Worm (Caenorhabditis elegans) whole organism, young adult: ENCODE measurements around the gene ocr-3.
A peak's percentile ranks its signal among the peaks of the same experiment; 100 is the strongest.

Source experiments
- B0336.3 ChIP-seq: fragments of 200-800 bp; sonication (Bioruptor generic); IDR thresholded peaks from 2 replicates; pipeline ENCODE4 v1.3.6; 2022; ENCODE audit warnings: missing genetic modification characterization, missing compliant biosample characterization
- C06A6.2 ChIP-seq: fragments of 200-800 bp; sonication (Bioruptor generic); conservative IDR thresholded peaks from 2 replicates; pipeline ENCODE4 v1.3.6; 2022; ENCODE audit warnings: missing genetic modification characterization, missing compliant biosample characterization
- F22D6.2 ChIP-seq: sonication (generic microtip); optimal IDR thresholded peaks from 2 replicates; lab custom pipeline; 2016; ENCODE audit warnings: mild to moderate bottlenecking, missing genetic modification characterization, missing compliant biosample characterization
- F33H1.4 ChIP-seq: fragments of 200-800 bp; sonication (Bioruptor generic); IDR thresholded peaks from 2 replicates; pipeline ENCODE4 v1.3.6; 2022; ENCODE audit warnings: missing genetic modification reagents, missing genetic modification characterization, missing compliant biosample characterization
- F49E8.2 ChIP-seq: sonication (generic microtip); optimal IDR thresholded peaks from 3 replicates; lab custom pipeline; 2017; ENCODE audit warnings: missing genetic modification characterization, mild to moderate bottlenecking, missing compliant biosample characterization, antibody characterized with exemption, moderate library complexity; ENCODE audit not compliant: insufficient read depth
- F57A8.1 ChIP-seq: fragments of 200-800 bp; sonication (Bioruptor generic); optimal IDR thresholded peaks from 2 replicates; lab custom pipeline; 2018; ENCODE audit warnings: mild to moderate bottlenecking, missing genetic modification characterization, moderate library complexity, missing compliant biosample characterization
- K11D2.4 ChIP-seq: fragments of 200-800 bp; sonication (Bioruptor generic); IDR thresholded peaks from 2 replicates; pipeline ENCODE4 v1.3.6; 2022; ENCODE audit warnings: missing genetic modification reagents, missing genetic modification characterization, missing compliant biosample characterization
- Y67H2A.10 ChIP-seq: fragments of 200-800 bp; sonication (Bioruptor generic); conservative IDR thresholded peaks from 2 replicates; pipeline ENCODE4 v1.3.6; 2022; ENCODE audit warnings: missing genetic modification reagents, missing genetic modification characterization, missing compliant biosample characterization
- ZK185.1 ChIP-seq: sonication (generic microtip); optimal IDR thresholded peaks from 2 replicates; lab custom pipeline; 2016; ENCODE audit warnings: mild to moderate bottlenecking, missing genetic modification characterization, missing compliant biosample characterization; ENCODE audit not compliant: poor library complexity, severe bottlenecking
- ama-1 ChIP-seq, 3 experiments: fragments of 150-350 bp in 1 of 3; sonication (generic microtip) in 2 of 3; optimal IDR thresholded peaks; 2 replicates each; lab custom pipeline; 2014 to 2018; ENCODE audit warnings: missing biosample characterization in 2 of 3, missing genetic modification characterization in 2 of 3, missing genetic modification reagents in 2 of 3
- athp-1 ChIP-seq: sonication (generic microtip); optimal IDR thresholded peaks from 2 replicates; lab custom pipeline; 2017; ENCODE audit warnings: mild to moderate bottlenecking, missing genetic modification characterization, missing compliant biosample characterization
- bed-1 ChIP-seq: fragments of 200-800 bp; sonication (Bioruptor generic); IDR thresholded peaks from 2 replicates; pipeline ENCODE4 v1.3.6; 2022; ENCODE audit warnings: missing genetic modification reagents, missing genetic modification characterization, missing compliant biosample characterization
- cebp-1 ChIP-seq, 2 experiments: fragments of 200-800 bp in 1 of 2; sonication (Bioruptor generic) in 1 of 2; sonication (generic microtip) in 1 of 2; IDR thresholded peaks in 1 of 2; optimal IDR thresholded peaks in 1 of 2; 2 replicates each; pipeline versions ENCODE4 v1.3.6 to Lab custom; 2017 to 2022; ENCODE audit warnings: missing compliant biosample characterization in 2 of 2, missing genetic modification characterization in 2 of 2, mild to moderate bottlenecking in 1 of 2, missing genetic modification reagents in 1 of 2, moderate library complexity in 1 of 2
- ceh-27 ChIP-seq: fragments of 200-800 bp; sonication (Bioruptor generic); optimal IDR thresholded peaks from 2 replicates; lab custom pipeline; 2018; ENCODE audit warnings: mild to moderate bottlenecking, missing genetic modification characterization, moderate library complexity, missing compliant biosample characterization
- die-1 ChIP-seq: sonication (generic microtip); optimal IDR thresholded peaks from 2 replicates; lab custom pipeline; 2016; ENCODE audit warnings: missing genotype, mild to moderate bottlenecking, missing genetic modification characterization, missing compliant biosample characterization
- dox-1 ChIP-seq: fragments of 200-800 bp; sonication (Bioruptor generic); IDR thresholded peaks from 2 replicates; pipeline ENCODE4 v1.3.6; 2022; ENCODE audit warnings: missing genetic modification reagents, missing genetic modification characterization, missing compliant biosample characterization
- fkh-3 ChIP-seq: sonication (generic microtip); optimal IDR thresholded peaks from 2 replicates; lab custom pipeline; 2016; ENCODE audit warnings: mild to moderate bottlenecking, missing genetic modification characterization, missing compliant biosample characterization
- hmg-1.2 ChIP-seq: fragments of 200-800 bp; sonication (Bioruptor generic); IDR thresholded peaks from 2 replicates; pipeline ENCODE4 v1.3.6; 2022; ENCODE audit warnings: missing genetic modification reagents, missing genetic modification characterization, missing compliant biosample characterization
- lin-26 ChIP-seq: fragments of 200-800 bp; sonication (Bioruptor generic); IDR thresholded peaks from 2 replicates; pipeline ENCODE4 v1.3.6; 2022; ENCODE audit warnings: missing genetic modification reagents, missing genetic modification characterization, missing compliant biosample characterization
- lin-40 ChIP-seq: sonication (generic microtip); optimal IDR thresholded peaks from 2 replicates; lab custom pipeline; 2016; ENCODE audit warnings: missing genetic modification characterization, mild to moderate bottlenecking, missing compliant biosample characterization, missing genotype, missing genetic modification reagents
- lin-54 ChIP-seq: fragments of 200-800 bp; sonication (Bioruptor generic); optimal IDR thresholded peaks from 2 replicates; lab custom pipeline; 2018; ENCODE audit warnings: mild to moderate bottlenecking, missing genetic modification characterization, missing compliant biosample characterization
- lsl-1 ChIP-seq: fragments of 200-800 bp; sonication (Bioruptor generic); optimal IDR thresholded peaks from 2 replicates; lab custom pipeline; 2018; ENCODE audit warnings: mild to moderate bottlenecking, missing genetic modification characterization, moderate library complexity, missing compliant biosample characterization
- lsy-27 ChIP-seq: sonication (generic microtip); optimal IDR thresholded peaks from 2 replicates; lab custom pipeline; 2017; ENCODE audit warnings: missing genetic modification characterization, mild to moderate bottlenecking, missing compliant biosample characterization, antibody characterized with exemption, missing genotype, borderline replicate concordance; ENCODE audit not compliant: insufficient read depth
- madf-10 ChIP-seq: sonication (generic microtip); optimal IDR thresholded peaks from 2 replicates; lab custom pipeline; 2016; ENCODE audit warnings: mild to moderate bottlenecking, missing genetic modification characterization, missing compliant biosample characterization
- madf-3 ChIP-seq: fragments of 200-800 bp; sonication (Bioruptor generic); IDR thresholded peaks from 2 replicates; pipeline ENCODE4 v1.3.6; 2022; ENCODE audit warnings: missing genetic modification reagents, missing genetic modification characterization, missing compliant biosample characterization
- nfyb-1 ChIP-seq: fragments of 200-800 bp; sonication (Bioruptor generic); IDR thresholded peaks from 2 replicates; pipeline ENCODE4 v1.3.6; 2022; ENCODE audit warnings: missing genetic modification reagents, missing genetic modification characterization, missing compliant biosample characterization
- nhr-179 ChIP-seq: sonication (generic microtip); optimal IDR thresholded peaks from 2 replicates; lab custom pipeline; 2016; ENCODE audit warnings: mild to moderate bottlenecking, missing genetic modification characterization, missing compliant biosample characterization
- nhr-27 ChIP-seq: fragments of 200-800 bp; sonication (Bioruptor generic); optimal IDR thresholded peaks from 2 replicates; lab custom pipeline; 2018; ENCODE audit warnings: mild to moderate bottlenecking, missing genetic modification characterization, moderate library complexity, missing compliant biosample characterization
- pha-4 ChIP-seq: fragments of 150-350 bp; sonication (generic microtip); optimal IDR thresholded peaks from 2 replicates; lab custom pipeline; 2014; ENCODE audit warnings: missing biosample characterization, missing genetic modification reagents, missing genetic modification characterization
- rec-8 ChIP-seq, 2 experiments: sonication (generic microtip); optimal IDR thresholded peaks; 2 replicates each; lab custom pipeline; 2016; ENCODE audit warnings: mild to moderate bottlenecking in 2 of 2, missing genetic modification characterization in 2 of 2, missing genetic modification reagents in 2 of 2, missing genotype in 2 of 2, missing biosample characterization in 1 of 2, missing compliant biosample characterization in 1 of 2, moderate library complexity in 1 of 2
- sea-2 ChIP-seq: fragments of 200-800 bp; sonication (Bioruptor generic); IDR thresholded peaks from 2 replicates; pipeline ENCODE4 v1.3.6; 2022; ENCODE audit warnings: missing genetic modification characterization, missing compliant biosample characterization
- snpc-4 ChIP-seq, 5 experiments: fragments of 150-350 bp in 1 of 5; sonication (generic microtip) in 4 of 5; optimal IDR thresholded peaks; 2 replicates each; lab custom pipeline; 2014 to 2018; ENCODE audit warnings: missing genetic modification characterization in 5 of 5, missing biosample characterization in 3 of 5, antibody characterized with exemption in 2 of 5, mild to moderate bottlenecking in 2 of 5, missing compliant biosample characterization in 2 of 5, missing genotype in 2 of 5, moderate library complexity in 2 of 5, missing genetic modification reagents in 1 of 5
- sptf-2 ChIP-seq: fragments of 200-800 bp; sonication (Bioruptor generic); optimal IDR thresholded peaks from 2 replicates; lab custom pipeline; 2018; ENCODE audit warnings: mild to moderate bottlenecking, missing genetic modification characterization, missing compliant biosample characterization
- tbp1 ChIP-seq: fragments of 200-800 bp; sonication (Bioruptor generic); optimal IDR thresholded peaks from 2 replicates; lab custom pipeline; 2018; ENCODE audit warnings: mild to moderate bottlenecking, missing genetic modification characterization, missing compliant biosample characterization
- unc-130 ChIP-seq: sonication (generic microtip); optimal IDR thresholded peaks from 2 replicates; lab custom pipeline; 2016; ENCODE audit warnings: missing genetic modification reagents, missing genetic modification characterization, missing compliant biosample characterization
- unc-62 ChIP-seq: fragments of 150-350 bp; optimal IDR thresholded peaks from 2 replicates; lab custom pipeline; 2014; ENCODE audit warnings: missing biosample characterization, missing genetic modification reagents, missing genetic modification characterization
- zfh-2 ChIP-seq: fragments of 200-800 bp; sonication (Bioruptor generic); conservative IDR thresholded peaks from 2 replicates; pipeline ENCODE4 v1.3.6; 2022; ENCODE audit warnings: missing genetic modification reagents, missing genetic modification characterization, missing compliant biosample characterization
- ztf-25 ChIP-seq: fragments of 200-800 bp; sonication (Bioruptor generic); IDR thresholded peaks from 2 replicates; pipeline ENCODE4 v1.3.6; 2022; ENCODE audit warnings: missing genetic modification reagents, missing genetic modification characterization, missing compliant biosample characterization
- ztf-6 ChIP-seq: fragments of 200-800 bp; sonication (Bioruptor generic); IDR thresholded peaks from 2 replicates; pipeline ENCODE4 v1.3.6; 2022; ENCODE audit warnings: missing genetic modification reagents, missing genetic modification characterization, missing compliant biosample characterization

ocr-3 gene

ce11 chrX:15213182-15213829, 44.8 kb downstream of the ocr-3 start, which contains the start of the genes H03A11.13 and famk-1:
Gene H03A11.13, minus strand, starts transcription at chrX:15213232.
Gene famk-1, minus strand, starts transcription at chrX:15213259.
- TF ChIP-seq sea-2 (GFP tag; lab: Robert Waterston, UW), result no peak
- no peak for TF ChIP-seq nfyb-1
- no peak for TF ChIP-seq madf-3 (GFP tag; lab: Robert Waterston, UW)
- TF ChIP-seq zfh-2, result peak; percentile 53; the same call in 1 of the 2 replicates

ce11 chrX:15215272-15215671, 46.7 kb downstream of the ocr-3 start:
- TF ChIP-seq unc-130 (no peak), madf-10 (no peak), rec-8 (tag; optimal IDR thresholded peaks at IDR 0.05; lab: Kevin White, UChicago) (no peak), cebp-1 (GFP tag; IDR thresholded peaks at IDR 0.05; lab: Robert Waterston, UW) (no peak), cebp-1 (tag; optimal IDR thresholded peaks at IDR 0.05; lab: Kevin White, UChicago) (no peak)

- TF ChIP-seq bed-1 (GFP tag; lab: Robert Waterston, UW) (0 out of 2 replicates have a peak, but pooled peaks have one; percentile 45), lsy-27 (no peak), F22D6.2 (tag; lab: Kevin White, UChicago) (no peak), lin-26 (GFP tag; lab: Robert Waterston, UW) (no peak), snpc-4 (GFP tag; optimal IDR thresholded peaks at IDR 0.05; lab: Kevin White, UChicago) (no peak), snpc-4 (tag; optimal IDR thresholded peaks at IDR 0.05; lab: Kevin White, UChicago) (peak in 2 of 4 experiments; percentile 45 to 73)
These were observed 52.6 kb downstream of the ocr-3 start for ce11 chrX:15221107-15221506.

ce11 chrX:15221865-15222551, 53.5 kb downstream of the ocr-3 start:
- TF ChIP-seq sptf-2 (GFP tag; lab: Kevin White, UChicago), result no peak
- no peak for TF ChIP-seq athp-1 (tag; lab: Kevin White, UChicago)
- TF ChIP-seq cebp-1 (GFP tag; IDR thresholded peaks at IDR 0.05; lab: Robert Waterston, UW), result no peak
- peak; percentile 26 for TF ChIP-seq cebp-1 (tag; optimal IDR thresholded peaks at IDR 0.05; lab: Kevin White, UChicago)
- TF ChIP-seq C06A6.2 (GFP tag; lab: Robert Waterston, UW), result no peak
- TF ChIP-seq K11D2.4 (GFP tag; lab: Robert Waterston, UW), result no peak; the same call in 1 of the 2 replicates
- TF ChIP-seq lsl-1, result no peak
- no peak for TF ChIP-seq ama-1 (optimal IDR thresholded peaks at IDR 0.05; lab: Kevin White, UChicago)
- no peak for TF ChIP-seq ama-1 (GFP tag; optimal IDR thresholded peaks at IDR 0.05; lab: Kevin White, UChicago)
- TF ChIP-seq nhr-179 (tag; lab: Kevin White, UChicago), result no peak
- TF ChIP-seq Y67H2A.10 (GFP tag; lab: Robert Waterston, UW), result no peak
- no peak for TF ChIP-seq nhr-27 (tag; lab: Kevin White, UChicago)
- no peak for TF ChIP-seq die-1
- no peak for TF ChIP-seq F49E8.2 (tag; lab: Kevin White, UChicago)
- no peak for TF ChIP-seq lin-54
- TF ChIP-seq unc-130, result no peak
- TF ChIP-seq ztf-25 (GFP tag; lab: Robert Waterston, UW), result no peak
- TF ChIP-seq ztf-6 (GFP tag; lab: Robert Waterston, UW), result no peak
- TF ChIP-seq dox-1 (GFP tag; lab: Robert Waterston, UW), result 0 out of 2 replicates have a peak, but pooled peaks have one; percentile 35
- no peak for TF ChIP-seq sea-2 (GFP tag; lab: Robert Waterston, UW)
- TF ChIP-seq tbp1 (GFP tag; lab: Kevin White, UChicago), result peak; percentile 25
- TF ChIP-seq B0336.3 (GFP tag; lab: Robert Waterston, UW), result no peak
- TF ChIP-seq unc-62 (GFP tag; lab: Kevin White, UChicago), result no peak
- TF ChIP-seq ZK185.1 (tag; lab: Kevin White, UChicago), result no peak
- no peak for TF ChIP-seq pha-4 (tag; lab: Kevin White, UChicago)
- peak; percentile 54; the same call in 1 of the 2 replicates for TF ChIP-seq hmg-1.2 (GFP tag; lab: Robert Waterston, UW)
- TF ChIP-seq F33H1.4 (GFP tag; lab: Robert Waterston, UW), result no peak
- TF ChIP-seq fkh-3 (tag; lab: Kevin White, UChicago), result no peak
- no peak for TF ChIP-seq F57A8.1
- TF ChIP-seq lin-40 (tag; lab: Kevin White, UChicago), result peak; percentile 12
- peak; percentile 22 for TF ChIP-seq ceh-27 (GFP tag; lab: Kevin White, UChicago)
